Worm (Caenorhabditis elegans): ENCODE data around the gene npp-22.

The npp-22 gene

DNA sequence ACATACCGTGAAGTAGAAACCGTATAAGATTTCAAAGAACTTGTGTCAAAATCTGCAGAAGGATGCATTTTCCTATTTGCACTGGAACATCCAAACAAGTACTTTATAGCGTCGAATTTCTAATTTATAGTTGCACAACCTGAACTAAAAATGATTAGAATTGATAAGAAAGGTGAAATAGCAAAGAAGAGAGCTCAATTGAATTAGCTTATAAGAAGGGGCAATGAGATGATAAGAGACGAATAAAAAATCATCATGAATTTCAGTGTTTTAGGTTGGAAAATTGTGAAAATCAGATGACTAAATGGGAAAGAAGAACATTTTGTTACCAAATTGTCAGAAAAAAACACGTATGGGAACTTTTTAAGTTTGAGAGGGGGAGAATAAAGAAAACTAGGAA, 41.7 kb downstream of the npp-22 start, which contains the start of gene W05E10.1:
Gene W05E10.1, minus strand, starts transcription at position 139 of the 400 bp plus-strand sequence.
- peak; percentile 59 for TF ChIP-seq pqm-1 (tag; optimal IDR thresholded peaks at IDR 0.05)
- TF ChIP-seq nhr-76 (tag; optimal IDR thresholded peaks at IDR 0.05): no peak
- TF ChIP-seq nhr-28 (tag; optimal IDR thresholded peaks at IDR 0.05): peak; percentile 76
- no peak for TF ChIP-seq ztf-11 (tag; optimal IDR thresholded peaks at IDR 0.05)
- TF ChIP-seq dmd-6 (GFP tag; IDR thresholded peaks at IDR 0.05): peak; percentile 63
- no peak for TF ChIP-seq nhr-77 (tag; optimal IDR thresholded peaks at IDR 0.05)
- peak; percentile 62 for TF ChIP-seq aha-1 (tag)
- no peak for TF ChIP-seq daf-8 (GFP tag; IDR thresholded peaks at IDR 0.05)

DNA sequence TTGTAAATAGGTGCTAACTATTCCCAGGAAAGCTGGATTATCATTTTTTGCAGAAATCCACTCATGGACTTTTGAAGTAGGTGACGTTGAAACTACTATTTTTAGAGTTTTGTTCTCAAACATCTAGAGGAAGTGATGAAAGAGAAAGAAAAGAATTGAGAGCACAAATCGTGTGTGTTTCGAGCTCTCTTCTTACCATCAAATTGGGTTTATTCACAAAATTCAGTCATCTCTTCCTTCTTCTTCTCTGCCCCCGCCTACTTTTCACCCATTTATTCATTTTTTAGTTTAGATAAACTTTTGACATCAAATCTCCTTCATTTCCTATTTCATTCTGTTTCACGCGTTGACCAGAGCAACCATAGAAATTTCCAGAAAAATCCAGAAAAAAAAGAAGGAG, 46.4 kb downstream of the npp-22 start, which contains the start of gene W05E10.2:
Gene W05E10.2, plus strand, starts transcription at position 301 of the 400 bp plus-strand sequence.
- no peak for TF ChIP-seq D1046.2 (GFP tag; IDR thresholded peaks at IDR 0.05)
- TF ChIP-seq Y48G9A.11 (GFP tag; IDR thresholded peaks at IDR 0.05): no peak
- TF ChIP-seq unc-130 (GFP tag; optimal IDR thresholded peaks at IDR 0.05): no peak
- TF ChIP-seq lin-15B (tag; optimal IDR thresholded peaks at IDR 0.05): no peak
- no peak for TF ChIP-seq tra-1 (GFP tag; IDR thresholded peaks at IDR 0.05)
- no peak for TF ChIP-seq snpc-1.2 (GFP tag; IDR thresholded peaks at IDR 0.05)
- TF ChIP-seq arid-1 (GFP tag; conservative IDR thresholded peaks at IDR 0.05): no peak
- TF ChIP-seq cey-2 (tag; optimal IDR thresholded peaks at IDR 0.05; ENCODE audit: borderline replicate concordance, insufficient read depth): no peak
- no peak for TF ChIP-seq F26F4.8 (GFP tag; conservative IDR thresholded peaks at IDR 0.05)
- no peak for TF ChIP-seq hmg-1.1 (GFP tag; IDR thresholded peaks at IDR 0.05)
- TF ChIP-seq daf-8 (GFP tag; IDR thresholded peaks at IDR 0.05): no peak
- TF ChIP-seq ceh-82 (tag; optimal IDR thresholded peaks at IDR 0.05): no peak
- TF ChIP-seq madf-5 (GFP tag; IDR thresholded peaks at IDR 0.05): no peak
- TF ChIP-seq unc-39 (tag; optimal IDR thresholded peaks at IDR 0.05): no peak
- no peak for TF ChIP-seq nhr-6 (tag; optimal IDR thresholded peaks at IDR 0.05)
- TF ChIP-seq dve-1 (tag; optimal IDR thresholded peaks at IDR 0.05; ENCODE audit: insufficient read depth): no peak
- TF ChIP-seq daf-12 (tag; optimal IDR thresholded peaks at IDR 0.05): no peak
- TF ChIP-seq F37D6.2 (tag; optimal IDR thresholded peaks at IDR 0.05): no peak

DNA sequence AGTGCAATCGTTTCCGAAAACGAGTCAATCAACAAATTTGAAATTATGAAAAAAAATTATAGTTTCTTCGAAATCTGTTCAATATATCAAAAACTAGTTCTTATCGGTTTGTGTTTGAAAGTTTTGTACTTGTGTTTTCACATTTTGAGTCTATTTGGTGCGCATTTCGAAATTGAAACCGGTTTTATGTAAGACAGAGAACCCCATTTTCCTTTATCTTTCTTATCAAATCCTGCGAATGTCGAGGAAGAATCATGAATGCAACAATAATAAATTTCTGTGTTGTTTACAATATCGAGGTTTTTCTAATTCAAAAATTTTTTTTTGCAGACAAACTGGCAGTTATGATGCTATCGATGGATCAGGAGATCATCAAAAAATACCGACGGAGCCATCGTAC, 50.4 kb downstream of the npp-22 start:
- no peak for TF ChIP-seq F49E8.2 (tag; optimal IDR thresholded peaks at IDR 0.05; ENCODE audit: borderline replicate concordance)
- TF ChIP-seq fos-1 (tag; optimal IDR thresholded peaks at IDR 0.05): no peak
- no peak for TF ChIP-seq daf-8 (GFP tag; IDR thresholded peaks at IDR 0.05)
- no peak for TF ChIP-seq F26F4.8 (GFP tag; conservative IDR thresholded peaks at IDR 0.05)
- TF ChIP-seq ces-1 (GFP tag; optimal IDR thresholded peaks at IDR 0.05): no peak
- TF ChIP-seq daf-19 (GFP tag; conservative IDR thresholded peaks at IDR 0.05): no peak
- no peak for TF ChIP-seq zfp-3 (GFP tag; conservative IDR thresholded peaks at IDR 0.05)
- TF ChIP-seq ceh-28 (tag; optimal IDR thresholded peaks at IDR 0.05): no peak
- TF ChIP-seq lin-29 (GFP tag; IDR thresholded peaks at IDR 0.05): no peak
- no peak for TF ChIP-seq pqm-1 (tag; optimal IDR thresholded peaks at IDR 0.05)
- TF ChIP-seq ceh-44 (GFP tag; IDR thresholded peaks at IDR 0.05): no peak
- TF ChIP-seq lin-15B (tag; optimal IDR thresholded peaks at IDR 0.05): no peak
- TF ChIP-seq Y48G9A.11 (GFP tag; IDR thresholded peaks at IDR 0.05): no peak
- TF ChIP-seq ceh-82 (tag; optimal IDR thresholded peaks at IDR 0.05): no peak
- TF ChIP-seq nhr-42 (GFP tag; IDR thresholded peaks at IDR 0.05): no peak
- TF ChIP-seq mep-1 (tag; optimal IDR thresholded peaks at IDR 0.05): no peak
- no peak for TF ChIP-seq nhr-11 (tag; optimal IDR thresholded peaks at IDR 0.05)

All from whole organism, L4 larva.